Fruit fly (Drosophila melanogaster) whole organism, prepupa: ENCODE measurements around the gene CG7632.

Experiments used
- CG34406 ChIP-seq: fragments of 200-800 bp; sonication (Bioruptor generic); optimal IDR thresholded peaks from 3 replicates; lab custom pipeline; 2016; ENCODE audit warnings: missing biosample characterization, missing genetic modification characterization
- fd59A ChIP-seq: fragments of 200-800 bp; sonication (Bioruptor generic); optimal IDR thresholded peaks from 2 replicates; lab custom pipeline; 2017; ENCODE audit warnings: missing biosample characterization, mild to moderate bottlenecking, missing genetic modification characterization, missing genetic modification reagents

- TF ChIP-seq fd59A = no peak
- TF ChIP-seq CG34406 = no peak
These were observed 42.1 kb upstream of the CG7632 start for dm6 chr3L:21262426-21262825.
